Worm (Caenorhabditis elegans) whole organism, young adult: ENCODE measurements around the gene Y66D12A.6.

ENCODE experiments used
- F57A8.1 ChIP-seq: fragments of 200-800 bp; sonication (Bioruptor generic); optimal IDR thresholded peaks from 2 replicates; lab custom pipeline; 2018; ENCODE audit warnings: mild to moderate bottlenecking, missing genetic modification characterization, moderate library complexity, missing compliant biosample characterization
- K11D2.4 ChIP-seq: fragments of 200-800 bp; sonication (Bioruptor generic); IDR thresholded peaks from 2 replicates; pipeline ENCODE4 v1.3.6; 2022; ENCODE audit warnings: missing genetic modification reagents, missing genetic modification characterization, missing compliant biosample characterization
- cebp-1 ChIP-seq, 2 experiments: fragments of 200-800 bp in 1 of 2; sonication (Bioruptor generic) in 1 of 2; sonication (generic microtip) in 1 of 2; IDR thresholded peaks in 1 of 2; optimal IDR thresholded peaks in 1 of 2; 2 replicates each; pipeline versions ENCODE4 v1.3.6 to Lab custom; 2017 to 2022; ENCODE audit warnings: missing compliant biosample characterization in 2 of 2, missing genetic modification characterization in 2 of 2, mild to moderate bottlenecking in 1 of 2, missing genetic modification reagents in 1 of 2, moderate library complexity in 1 of 2
- ceh-79 ChIP-seq: sonication (generic microtip); optimal IDR thresholded peaks from 2 replicates; lab custom pipeline; 2017; ENCODE audit warnings: mild to moderate bottlenecking, missing genetic modification characterization, missing compliant biosample characterization
- efl-1 ChIP-seq: fragments of 150-350 bp; optimal IDR thresholded peaks from 2 replicates; lab custom pipeline; 2014; ENCODE audit warnings: missing biosample characterization, missing genetic modification reagents, missing genetic modification characterization
- gei-17 ChIP-seq: fragments of 200-800 bp; sonication (Bioruptor generic); optimal IDR thresholded peaks from 2 replicates; lab custom pipeline; 2018; ENCODE audit warnings: mild to moderate bottlenecking, missing genetic modification characterization, missing compliant biosample characterization
- lin-35 ChIP-seq, 3 experiments: fragments of 150-350 bp in 2 of 3; sonication (generic microtip) in 1 of 3; optimal IDR thresholded peaks; 2 replicates each; lab custom pipeline; 2014 to 2018; ENCODE audit warnings: missing biosample characterization in 3 of 3, missing genetic modification characterization in 3 of 3, missing genetic modification reagents in 3 of 3
- mcd-1 ChIP-seq: fragments of 200-800 bp; sonication (Bioruptor generic); IDR thresholded peaks from 2 replicates; pipeline ENCODE4 v1.3.6; 2022; ENCODE audit warnings: missing genetic modification reagents, missing genetic modification characterization, missing compliant biosample characterization
- mel-28 ChIP-seq: sonication (generic microtip); optimal IDR thresholded peaks from 2 replicates; lab custom pipeline; 2016; ENCODE audit warnings: borderline replicate concordance, mild to moderate bottlenecking, missing genetic modification characterization, missing compliant biosample characterization
- nhr-27 ChIP-seq: fragments of 200-800 bp; sonication (Bioruptor generic); optimal IDR thresholded peaks from 2 replicates; lab custom pipeline; 2018; ENCODE audit warnings: mild to moderate bottlenecking, missing genetic modification characterization, moderate library complexity, missing compliant biosample characterization
- pha-4 ChIP-seq: fragments of 150-350 bp; sonication (generic microtip); optimal IDR thresholded peaks from 2 replicates; lab custom pipeline; 2014; ENCODE audit warnings: missing biosample characterization, missing genetic modification reagents, missing genetic modification characterization
- unc-130 ChIP-seq: sonication (generic microtip); optimal IDR thresholded peaks from 2 replicates; lab custom pipeline; 2016; ENCODE audit warnings: missing genetic modification reagents, missing genetic modification characterization, missing compliant biosample characterization
- ztf-25 ChIP-seq: fragments of 200-800 bp; sonication (Bioruptor generic); IDR thresholded peaks from 2 replicates; pipeline ENCODE4 v1.3.6; 2022; ENCODE audit warnings: missing genetic modification reagents, missing genetic modification characterization, missing compliant biosample characterization

DNA sequence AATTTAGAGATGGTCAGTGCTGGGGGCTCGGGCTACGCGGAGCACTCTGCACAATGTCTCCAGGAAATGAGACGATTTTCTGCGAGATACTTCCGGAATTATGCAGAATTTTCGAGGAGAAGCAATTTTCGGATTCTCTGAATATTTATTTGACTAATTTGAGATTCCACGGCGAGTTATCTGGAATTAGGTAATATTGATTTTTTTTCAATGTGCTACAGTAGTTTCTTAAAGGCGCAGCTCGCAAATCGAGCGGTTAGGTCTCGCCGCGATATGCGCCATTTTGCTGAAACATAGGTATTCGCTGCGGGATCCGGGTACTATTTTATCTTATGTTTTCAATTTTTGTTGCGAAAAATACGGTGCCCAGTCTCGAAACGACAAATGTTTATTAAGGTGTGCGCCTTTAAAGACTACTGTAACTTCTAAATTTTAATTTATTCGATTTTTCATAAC is 46.5 kb downstream of the Y66D12A.6 start, which contains the start of gene nrps-1:
- TF ChIP-seq unc-130 (GFP tag; lab: Kevin White, UChicago): no peak
- TF ChIP-seq ceh-79: no peak
- TF ChIP-seq cebp-1 (GFP tag; IDR thresholded peaks at IDR 0.05; lab: Robert Waterston, UW): no peak
- TF ChIP-seq cebp-1 (tag; optimal IDR thresholded peaks at IDR 0.05; lab: Kevin White, UChicago): no peak
- TF ChIP-seq K11D2.4: no peak
- TF ChIP-seq gei-17 (GFP tag; lab: Kevin White, UChicago): no peak
- no peak for TF ChIP-seq ztf-25 (GFP tag; lab: Robert Waterston, UW)
- TF ChIP-seq pha-4: no peak
- TF ChIP-seq mcd-1 (GFP tag; lab: Robert Waterston, UW): no peak
- no peak for TF ChIP-seq efl-1
- TF ChIP-seq nhr-27 (tag; lab: Kevin White, UChicago): no peak
- TF ChIP-seq lin-35 (GFP tag; optimal IDR thresholded peaks at IDR 0.05; lab: Kevin White, UChicago): no peak
- no peak for TF ChIP-seq mel-28 (tag; lab: Kevin White, UChicago)
- no peak for TF ChIP-seq F57A8.1 (GFP tag; lab: Kevin White, UChicago)
